Fruit fly (Drosophila melanogaster) Kc167 (cell line): ENCODE results near the gene Fkbp39.

Source experiments
- Myc ChIP-seq: fragments of >200 bp; optimal IDR thresholded peaks from 2 replicates; lab custom pipeline; 2017; ENCODE audit warnings: missing external identifiers
- Sin3A ChIP-seq: fragments of >200 bp; optimal IDR thresholded peaks from 2 replicates; lab custom pipeline; 2018; ENCODE audit warnings: missing external identifiers
- h ChIP-seq: fragments of >200 bp; optimal IDR thresholded peaks from 3 replicates; lab custom pipeline; 2018; ENCODE audit warnings: missing external identifiers
- insv ChIP-seq: fragments of >200 bp; optimal IDR thresholded peaks from 3 replicates; lab custom pipeline; 2018; ENCODE audit warnings: missing external identifiers
- psq ChIP-seq: fragments of >200 bp; optimal IDR thresholded peaks from 2 replicates; lab custom pipeline; 2017; ENCODE audit warnings: missing external identifiers
- ttk ChIP-seq: sonication (Bioruptor generic); optimal IDR thresholded peaks from 2 replicates; lab custom pipeline; 2017; ENCODE audit warnings: missing external identifiers

Fkbp39 gene

DNA sequence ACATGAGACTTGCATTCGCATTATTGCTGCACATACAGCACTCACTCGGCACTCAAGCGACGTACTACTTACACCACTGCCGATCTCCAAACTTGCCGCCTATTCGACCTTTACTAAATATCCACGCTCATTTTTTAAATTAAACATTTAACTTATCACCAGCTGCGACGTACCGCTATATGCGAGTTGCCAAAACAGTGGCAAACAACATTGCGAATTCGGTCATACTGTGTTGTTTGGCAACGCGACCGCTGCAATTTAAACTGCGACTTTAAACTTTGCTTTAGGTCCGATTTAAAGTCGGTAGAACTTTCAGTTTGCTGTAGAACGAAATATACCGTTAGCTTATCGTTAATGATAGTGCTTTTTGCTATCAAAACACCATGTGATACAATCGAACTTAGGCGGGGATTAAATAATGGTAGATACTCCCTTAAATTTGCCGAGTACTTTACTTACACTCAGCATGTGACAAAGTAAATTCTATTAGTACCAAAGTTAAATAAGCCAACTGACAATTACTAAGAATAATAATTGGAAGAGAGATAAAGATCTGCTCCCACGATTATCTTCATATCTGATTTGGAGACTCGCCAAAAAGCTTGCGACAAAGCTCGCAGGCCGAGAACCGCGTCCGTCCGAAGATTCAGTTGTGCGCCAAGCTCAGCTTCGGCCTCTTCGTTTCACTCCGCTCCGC, 4.7 kb downstream of the Fkbp39 start, which contains the start of the genes CG6236 and ea:
TSS of gene CG6236 (minus strand) at position 187 of the 697 bp plus-strand sequence.
TSS of gene ea (plus strand) at position 647 of the 697 bp plus-strand sequence.
- TF ChIP-seq psq (no peak), ttk (lab: Kevin White, UChicago) (no peak), insv (lab: Kevin White, UChicago) (no peak), h (lab: Kevin White, UChicago) (no peak), Myc (no peak), Sin3A (lab: Kevin White, UChicago) (no peak)

DNA sequence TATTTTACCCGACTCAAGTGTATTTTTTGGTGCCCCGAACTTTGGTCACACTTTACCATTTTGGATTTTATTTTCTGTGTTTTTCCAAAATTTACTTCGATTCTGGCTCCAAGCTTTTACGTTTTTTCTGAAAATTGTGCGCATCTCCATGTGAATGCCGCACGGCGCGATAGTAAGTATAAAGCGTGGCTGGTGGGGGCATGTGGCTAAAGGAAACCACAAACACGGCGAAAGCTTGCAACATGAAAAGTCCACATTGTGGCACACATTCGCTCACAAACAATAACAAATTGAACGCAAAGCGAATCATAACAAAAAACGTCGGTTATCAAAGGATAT, 12.2 kb downstream of the Fkbp39 start, which contains the start of gene ear:
TSS of gene ear (plus strand) at position 10 of the 339 bp plus-strand sequence.
- TF ChIP-seq Myc (no peak), h (lab: Kevin White, UChicago) (no peak), insv (lab: Kevin White, UChicago) (no peak), Sin3A (lab: Kevin White, UChicago) (no peak), psq (no peak)

DNA sequence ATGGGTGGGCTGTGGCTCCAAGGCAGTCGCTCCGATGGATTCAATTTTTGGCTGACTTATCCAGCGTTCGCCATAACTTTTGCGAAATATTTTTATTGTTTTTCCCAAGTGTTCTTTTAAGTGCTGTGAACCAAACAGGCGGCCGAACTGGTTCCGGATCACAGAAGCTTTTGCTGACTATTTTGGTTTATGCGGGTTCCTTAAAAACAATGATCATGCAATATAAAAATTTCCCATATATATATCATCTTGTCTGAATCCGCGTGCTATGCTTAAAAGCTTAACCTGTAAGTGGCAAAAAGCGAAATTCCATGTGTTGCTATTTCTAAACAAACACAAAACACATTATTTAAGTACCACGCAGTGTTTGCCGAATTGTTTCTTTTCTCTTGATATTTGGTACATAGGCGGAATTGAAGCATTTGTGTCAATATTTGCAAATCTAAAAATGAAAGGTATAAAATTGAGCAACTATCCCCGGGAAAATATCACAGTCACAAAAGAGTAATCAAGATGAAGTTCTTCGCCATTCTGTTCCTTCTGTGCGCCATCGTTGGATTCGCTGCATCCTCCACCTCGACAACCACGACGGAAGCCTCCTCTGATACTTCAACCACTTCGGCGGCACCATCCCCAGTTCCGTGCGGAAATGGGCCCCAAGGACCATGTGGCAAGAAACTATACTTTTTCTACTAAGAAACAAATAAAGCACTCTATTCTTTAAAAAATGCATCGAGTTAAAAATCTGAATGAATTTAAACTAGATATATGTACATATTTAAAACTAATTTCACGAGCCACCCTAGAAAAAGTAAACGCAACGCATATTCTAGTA, 12.8 kb downstream of the Fkbp39 start, which contains the start of the genes CG6276 and CG44040:
TSS of gene CG6276 (minus strand) at position 158 of the 835 bp plus-strand sequence.
TSS of gene CG44040 (plus strand) at position 467 of the 835 bp plus-strand sequence.
- no peak for TF ChIP-seq h (lab: Kevin White, UChicago)
- no peak for TF ChIP-seq Sin3A (lab: Kevin White, UChicago)
- no peak for TF ChIP-seq psq
- no peak for TF ChIP-seq insv (lab: Kevin White, UChicago)
- no peak for TF ChIP-seq ttk (lab: Kevin White, UChicago)
- TF ChIP-seq Myc: no peak

DNA sequence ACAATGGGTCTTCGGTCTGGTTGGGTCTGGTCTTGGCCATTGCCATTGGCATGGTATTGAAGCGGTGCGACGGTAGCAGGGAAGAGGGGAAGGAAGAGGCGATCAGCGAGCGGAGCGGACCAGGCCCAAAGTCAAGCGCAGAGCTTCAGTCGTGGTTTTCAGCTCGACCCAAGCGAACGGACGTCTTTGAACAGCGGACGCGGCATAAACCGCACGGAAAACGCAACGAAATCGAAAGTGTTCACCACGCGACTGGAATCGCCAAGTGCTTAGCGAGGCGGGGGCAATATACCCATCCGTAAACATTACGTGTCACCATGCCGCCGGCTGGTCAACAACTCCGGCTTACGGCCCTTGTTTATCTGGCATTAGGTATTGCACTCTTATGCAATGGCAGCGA, 16.6 kb downstream of the Fkbp39 start, which contains the start of gene CG14866:
TSS of gene CG14866 (plus strand) at position 146 of the 400 bp plus-strand sequence.
- TF ChIP-seq Sin3A (lab: Kevin White, UChicago) (no peak), Myc (no peak), ttk (lab: Kevin White, UChicago) (no peak), insv (lab: Kevin White, UChicago) (no peak), psq (no peak), h (lab: Kevin White, UChicago) (no peak)

DNA sequence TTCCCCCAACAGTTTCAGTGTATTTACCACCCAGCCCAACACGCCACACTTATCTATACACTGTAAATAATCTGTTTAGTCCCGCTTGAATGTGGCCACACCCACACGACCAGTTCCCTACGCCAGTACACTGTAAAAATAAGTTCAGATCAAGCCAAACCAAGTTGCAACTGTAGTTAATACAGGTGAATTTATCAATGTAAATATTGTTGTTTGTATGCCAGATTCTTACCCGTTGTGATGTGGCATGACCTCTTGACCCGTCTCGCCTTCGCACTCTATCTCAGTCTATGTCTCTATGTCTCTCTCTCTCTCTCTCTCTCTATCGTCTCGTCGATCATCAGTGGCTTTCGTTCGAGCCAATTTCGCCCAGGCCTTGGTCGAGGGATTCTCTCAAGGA, 19.1 kb downstream of the Fkbp39 start:
- no peak for TF ChIP-seq ttk (lab: Kevin White, UChicago)

DNA sequence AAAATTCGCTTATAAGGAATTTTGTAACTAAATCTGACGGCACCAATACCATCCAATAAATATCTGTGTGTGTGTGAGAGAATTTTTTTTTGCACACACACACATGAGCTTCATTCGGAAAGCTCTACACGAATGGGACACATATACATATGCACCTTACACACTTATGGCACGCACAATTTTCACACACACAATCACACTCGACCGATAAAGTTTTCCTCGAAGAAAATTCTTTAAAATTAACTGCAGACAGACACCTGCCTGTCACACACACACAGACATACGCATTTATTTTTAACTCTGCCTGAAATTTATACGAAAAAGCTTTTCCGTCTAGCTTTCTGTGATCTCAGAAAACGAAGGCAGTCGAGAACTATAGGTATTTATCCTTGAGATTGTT, 22.2 kb downstream of the Fkbp39 start:
- TF ChIP-seq Sin3A (lab: Kevin White, UChicago) (no peak), insv (lab: Kevin White, UChicago) (no peak), ttk (lab: Kevin White, UChicago) (no peak), h (lab: Kevin White, UChicago) (no peak), Myc (no peak), psq (no peak)

DNA sequence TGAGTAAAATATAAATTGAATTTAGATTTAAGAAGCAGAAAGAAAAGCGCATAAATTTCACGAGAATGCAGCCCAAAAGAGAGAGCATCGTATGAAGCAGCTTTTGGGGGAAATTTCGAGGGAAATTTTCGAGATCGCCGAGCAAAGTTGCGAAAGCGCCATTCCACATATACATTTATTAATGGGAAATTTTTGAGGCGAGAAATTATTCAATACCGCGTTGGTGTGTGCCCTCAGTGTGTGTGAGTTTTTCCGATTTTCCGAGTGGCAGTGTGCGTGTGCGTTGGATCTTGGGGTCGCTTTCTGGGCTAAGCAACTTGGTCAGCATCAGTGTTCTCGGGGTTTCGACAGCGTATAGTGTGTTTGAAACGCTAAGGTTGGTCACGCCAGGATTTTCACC, 23.0 kb downstream of the Fkbp39 start, which contains the start of gene Tm2:
TSS of gene Tm2 (plus strand) at position 270 of the 400 bp plus-strand sequence.
- TF ChIP-seq ttk (lab: Kevin White, UChicago) (no peak), Myc (no peak), psq (no peak), h (lab: Kevin White, UChicago) (no peak), insv (lab: Kevin White, UChicago) (no peak), Sin3A (lab: Kevin White, UChicago) (no peak)

DNA sequence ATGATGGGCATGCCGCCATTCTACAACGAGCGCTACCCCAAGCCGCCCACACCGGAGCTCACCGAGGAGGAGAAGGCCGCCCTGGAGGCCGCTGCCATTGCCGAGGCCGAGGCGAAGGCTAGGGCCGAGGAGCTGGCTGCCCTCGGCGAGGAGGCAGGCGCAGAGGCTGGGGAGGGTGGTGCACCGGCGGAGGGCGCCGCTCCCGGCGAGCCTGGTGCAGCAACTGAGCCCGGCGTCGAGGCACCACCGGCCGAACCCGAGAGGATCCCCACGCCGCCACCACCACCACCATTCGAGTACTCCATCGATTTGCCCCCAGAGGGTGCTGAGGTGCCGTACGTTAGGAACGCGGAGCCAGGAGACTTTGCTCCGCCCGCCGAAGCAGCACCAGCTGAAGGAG, 27.7 kb downstream of the Fkbp39 start:
- TF ChIP-seq ttk (lab: Kevin White, UChicago) (no peak), psq (no peak)

DNA sequence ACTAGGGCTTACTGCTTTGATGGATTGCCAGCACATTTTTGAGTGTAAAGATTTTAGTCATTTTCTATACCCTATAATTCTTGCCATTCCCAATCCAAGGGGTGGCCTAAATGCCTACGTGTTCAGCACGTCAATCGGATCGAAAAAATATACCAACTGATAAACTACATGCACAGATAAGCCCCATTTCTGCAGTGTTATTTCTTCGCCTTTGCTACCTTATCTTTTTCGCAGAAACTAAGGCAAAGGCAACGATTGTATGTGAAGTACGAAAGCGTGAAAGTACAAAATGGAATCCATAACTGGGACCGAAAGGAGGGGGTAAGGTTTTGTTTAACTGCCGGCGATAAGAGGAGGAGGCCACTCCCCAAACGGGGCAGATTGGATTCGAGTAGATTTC, 35.0 kb downstream of the Fkbp39 start:
- TF ChIP-seq Sin3A (lab: Kevin White, UChicago) (no peak), psq (no peak), Myc (no peak)

DNA sequence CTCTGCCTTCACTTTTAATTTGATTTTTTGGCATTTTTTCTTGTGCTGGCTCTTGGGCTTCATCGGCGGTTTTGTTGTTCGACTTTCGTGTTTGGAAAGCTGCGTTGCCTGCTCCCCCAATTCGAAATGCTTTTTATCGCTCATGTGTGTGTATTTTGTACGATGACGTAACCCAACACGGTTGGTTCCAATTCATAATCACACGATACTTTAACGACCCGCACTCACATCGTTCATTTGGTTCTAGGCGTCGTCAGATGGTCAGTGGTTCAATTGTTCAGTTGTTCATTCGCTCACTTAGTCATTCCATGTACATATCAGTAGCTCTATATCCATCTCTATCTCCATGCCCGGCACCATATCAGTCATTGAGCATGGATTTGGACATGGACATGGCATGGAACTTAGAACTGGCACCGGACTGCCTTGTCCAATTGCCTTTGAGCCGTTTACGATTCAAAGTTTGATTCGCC, 39.0 kb downstream of the Fkbp39 start:
- TF ChIP-seq h (lab: Kevin White, UChicago): no peak
- TF ChIP-seq psq: no peak
- no peak for TF ChIP-seq ttk (lab: Kevin White, UChicago)
- no peak for TF ChIP-seq Sin3A (lab: Kevin White, UChicago)
- no peak for TF ChIP-seq insv (lab: Kevin White, UChicago)
- TF ChIP-seq Myc: no peak

DNA sequence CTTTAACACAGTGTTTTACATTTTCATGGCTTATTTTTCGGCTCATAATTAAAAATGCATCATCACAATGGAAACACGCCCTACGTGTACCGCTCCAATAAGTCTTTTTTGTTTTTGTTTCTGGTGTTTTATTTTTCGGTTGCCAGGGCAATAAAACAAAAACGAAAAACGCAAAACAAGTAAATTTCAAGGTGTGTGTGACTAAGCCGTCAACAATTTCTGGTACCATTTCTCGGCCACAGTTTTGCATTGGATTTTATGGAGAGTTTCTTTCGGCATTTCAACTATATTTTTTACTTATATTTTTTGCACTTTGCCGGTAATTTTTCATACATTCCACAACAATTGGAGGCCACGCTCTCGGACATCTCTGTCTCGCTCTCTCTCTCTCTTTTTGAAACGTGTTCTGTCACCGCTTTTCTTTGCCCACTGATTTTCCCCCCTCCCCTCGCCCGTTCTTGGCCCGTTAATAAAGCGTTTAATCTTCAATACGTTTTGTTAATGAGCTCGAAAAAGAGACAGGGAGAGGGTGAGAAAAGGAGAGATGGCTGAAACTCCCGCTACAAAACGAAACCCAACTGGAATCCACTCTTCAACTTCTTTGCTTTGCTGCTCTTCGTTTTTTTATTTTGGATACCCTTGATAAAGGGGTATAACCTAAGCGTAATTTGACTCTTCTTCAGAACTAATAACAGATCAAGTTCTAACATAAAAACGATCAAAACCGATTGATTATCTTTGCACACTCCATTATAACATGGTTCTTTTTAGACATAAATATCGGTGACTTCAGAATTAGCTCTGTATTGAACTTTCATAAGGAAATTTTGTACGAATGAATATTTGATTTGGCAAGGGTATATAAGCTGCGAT, 39.7 kb downstream of the Fkbp39 start:
- TF ChIP-seq Sin3A (lab: Kevin White, UChicago): no peak
- TF ChIP-seq insv (lab: Kevin White, UChicago): no peak
- no peak for TF ChIP-seq h (lab: Kevin White, UChicago)
